Worm (Caenorhabditis elegans) whole organism, young adult: ENCODE results near the gene sgo-1.
A peak's percentile ranks its signal among the peaks of the same experiment; 100 is the strongest.

Experiments
- C06A6.2 ChIP-seq: fragments of 200-800 bp; sonication (Bioruptor generic); conservative IDR thresholded peaks from 2 replicates; pipeline ENCODE4 v1.3.6; 2022; ENCODE audit warnings: missing genetic modification characterization, missing compliant biosample characterization
- F10E7.11 ChIP-seq: sonication (generic microtip); optimal IDR thresholded peaks from 2 replicates; lab custom pipeline; 2017; ENCODE audit warnings: mild to moderate bottlenecking, missing genetic modification characterization, moderate library complexity, missing compliant biosample characterization
- K11D2.4 ChIP-seq: fragments of 200-800 bp; sonication (Bioruptor generic); IDR thresholded peaks from 2 replicates; pipeline ENCODE4 v1.3.6; 2022; ENCODE audit warnings: missing genetic modification reagents, missing genetic modification characterization, missing compliant biosample characterization
- K12H6.12 ChIP-seq: fragments of 200-800 bp; sonication (Bioruptor generic); optimal IDR thresholded peaks from 2 replicates; lab custom pipeline; 2018; ENCODE audit warnings: mild to moderate bottlenecking, missing genetic modification characterization, missing compliant biosample characterization
- T26A5.8 ChIP-seq: sonication (generic microtip); optimal IDR thresholded peaks from 2 replicates; lab custom pipeline; 2016; ENCODE audit warnings: missing genetic modification characterization, missing compliant biosample characterization
- Y53F4B.3 ChIP-seq: fragments of 200-800 bp; sonication (Bioruptor generic); IDR thresholded peaks from 2 replicates; pipeline ENCODE4 v1.3.6; 2022; ENCODE audit warnings: missing genetic modification reagents, missing genetic modification characterization, missing compliant biosample characterization
- Y95B8A.8 ChIP-seq: fragments of 200-800 bp; sonication (Bioruptor generic); IDR thresholded peaks from 2 replicates; pipeline ENCODE4 v1.3.6; 2022; ENCODE audit warnings: missing genetic modification reagents, missing genetic modification characterization, missing compliant biosample characterization
- ama-1 ChIP-seq, 3 experiments: fragments of 150-350 bp in 1 of 3; sonication (generic microtip) in 2 of 3; optimal IDR thresholded peaks; 2 replicates each; lab custom pipeline; 2014 to 2018; ENCODE audit warnings: missing biosample characterization in 2 of 3, missing genetic modification characterization in 2 of 3, missing genetic modification reagents in 2 of 3
- aptf-3 ChIP-seq: fragments of 200-800 bp; sonication (Bioruptor generic); IDR thresholded peaks from 2 replicates; pipeline ENCODE4 v1.3.6; 2022; ENCODE audit warnings: missing genetic modification characterization, missing compliant biosample characterization
- attf-6 ChIP-seq: fragments of 200-800 bp; sonication (Bioruptor generic); IDR thresholded peaks from 2 replicates; pipeline ENCODE4 v1.3.6; 2022; ENCODE audit warnings: missing genetic modification reagents, missing genetic modification characterization, missing compliant biosample characterization
- cebp-1 ChIP-seq, 2 experiments: fragments of 200-800 bp in 1 of 2; sonication (Bioruptor generic) in 1 of 2; sonication (generic microtip) in 1 of 2; IDR thresholded peaks in 1 of 2; optimal IDR thresholded peaks in 1 of 2; 2 replicates each; pipeline versions ENCODE4 v1.3.6 to Lab custom; 2017 to 2022; ENCODE audit warnings: missing compliant biosample characterization in 2 of 2, missing genetic modification characterization in 2 of 2, mild to moderate bottlenecking in 1 of 2, missing genetic modification reagents in 1 of 2, moderate library complexity in 1 of 2
- ceh-27 ChIP-seq: fragments of 200-800 bp; sonication (Bioruptor generic); optimal IDR thresholded peaks from 2 replicates; lab custom pipeline; 2018; ENCODE audit warnings: mild to moderate bottlenecking, missing genetic modification characterization, moderate library complexity, missing compliant biosample characterization
- ceh-40 ChIP-seq: fragments of 200-800 bp; sonication (Bioruptor generic); IDR thresholded peaks from 2 replicates; pipeline ENCODE4 v1.3.6; 2022; ENCODE audit warnings: missing genetic modification characterization, missing compliant biosample characterization
- chd-7 ChIP-seq: sonication (generic microtip); optimal IDR thresholded peaks from 2 replicates; lab custom pipeline; 2016; ENCODE audit warnings: mild to moderate bottlenecking, missing genetic modification characterization, moderate library complexity, missing compliant biosample characterization
- dox-1 ChIP-seq: fragments of 200-800 bp; sonication (Bioruptor generic); IDR thresholded peaks from 2 replicates; pipeline ENCODE4 v1.3.6; 2022; ENCODE audit warnings: missing genetic modification reagents, missing genetic modification characterization, missing compliant biosample characterization
- egl-44 ChIP-seq: fragments of 200-800 bp; sonication (Bioruptor generic); IDR thresholded peaks from 2 replicates; pipeline ENCODE4 v1.3.6; 2022; ENCODE audit warnings: missing genetic modification reagents, missing genetic modification characterization, missing compliant biosample characterization
- egrh-3 ChIP-seq: fragments of 200-800 bp; sonication (Bioruptor generic); IDR thresholded peaks from 2 replicates; pipeline ENCODE4 v1.3.6; 2022; ENCODE audit warnings: missing genetic modification reagents, missing genetic modification characterization, missing compliant biosample characterization
- fkh-3 ChIP-seq: sonication (generic microtip); optimal IDR thresholded peaks from 2 replicates; lab custom pipeline; 2016; ENCODE audit warnings: mild to moderate bottlenecking, missing genetic modification characterization, missing compliant biosample characterization
- hlh-12 ChIP-seq: sonication (generic microtip); optimal IDR thresholded peaks from 2 replicates; lab custom pipeline; 2016; ENCODE audit warnings: missing genetic modification characterization, missing compliant biosample characterization
- hmg-1.2 ChIP-seq: fragments of 200-800 bp; sonication (Bioruptor generic); IDR thresholded peaks from 2 replicates; pipeline ENCODE4 v1.3.6; 2022; ENCODE audit warnings: missing genetic modification reagents, missing genetic modification characterization, missing compliant biosample characterization
- hsf-1 ChIP-seq: fragments of 200-800 bp; sonication (Bioruptor generic); IDR thresholded peaks from 2 replicates; pipeline ENCODE4 v1.3.6; 2022; ENCODE audit warnings: missing genetic modification reagents, missing genetic modification characterization, missing compliant biosample characterization
- let-607 ChIP-seq, 2 experiments: fragments of 200-800 bp in 1 of 2; sonication (Bioruptor generic) in 1 of 2; sonication (generic microtip) in 1 of 2; optimal IDR thresholded peaks; 2 replicates each; lab custom pipeline; 2016 to 2018; ENCODE audit warnings: mild to moderate bottlenecking in 2 of 2, missing compliant biosample characterization in 2 of 2, missing genetic modification characterization in 2 of 2, moderate library complexity in 2 of 2, missing genotype in 1 of 2
- lin-35 ChIP-seq, 3 experiments: fragments of 150-350 bp in 2 of 3; sonication (generic microtip) in 1 of 3; optimal IDR thresholded peaks; 2 replicates each; lab custom pipeline; 2014 to 2018; ENCODE audit warnings: missing biosample characterization in 3 of 3, missing genetic modification characterization in 3 of 3, missing genetic modification reagents in 3 of 3
- lin-40 ChIP-seq: sonication (generic microtip); optimal IDR thresholded peaks from 2 replicates; lab custom pipeline; 2016; ENCODE audit warnings: missing genetic modification characterization, mild to moderate bottlenecking, missing compliant biosample characterization, missing genotype, missing genetic modification reagents
- madf-10 ChIP-seq: sonication (generic microtip); optimal IDR thresholded peaks from 2 replicates; lab custom pipeline; 2016; ENCODE audit warnings: mild to moderate bottlenecking, missing genetic modification characterization, missing compliant biosample characterization
- madf-3 ChIP-seq: fragments of 200-800 bp; sonication (Bioruptor generic); IDR thresholded peaks from 2 replicates; pipeline ENCODE4 v1.3.6; 2022; ENCODE audit warnings: missing genetic modification reagents, missing genetic modification characterization, missing compliant biosample characterization
- madf-8 ChIP-seq: fragments of 200-800 bp; sonication (Bioruptor generic); conservative IDR thresholded peaks from 2 replicates; pipeline ENCODE4 v1.3.6; 2022; ENCODE audit warnings: missing genetic modification reagents, missing genetic modification characterization, missing compliant biosample characterization
- mcd-1 ChIP-seq: fragments of 200-800 bp; sonication (Bioruptor generic); IDR thresholded peaks from 2 replicates; pipeline ENCODE4 v1.3.6; 2022; ENCODE audit warnings: missing genetic modification reagents, missing genetic modification characterization, missing compliant biosample characterization
- mel-28 ChIP-seq: sonication (generic microtip); optimal IDR thresholded peaks from 2 replicates; lab custom pipeline; 2016; ENCODE audit warnings: borderline replicate concordance, mild to moderate bottlenecking, missing genetic modification characterization, missing compliant biosample characterization
- nfya-2 ChIP-seq: fragments of 200-800 bp; sonication (Bioruptor generic); IDR thresholded peaks from 2 replicates; pipeline ENCODE4 v1.3.6; 2022; ENCODE audit warnings: missing genetic modification reagents, missing genetic modification characterization, missing compliant biosample characterization
- nfyb-1 ChIP-seq: fragments of 200-800 bp; sonication (Bioruptor generic); IDR thresholded peaks from 2 replicates; pipeline ENCODE4 v1.3.6; 2022; ENCODE audit warnings: missing genetic modification reagents, missing genetic modification characterization, missing compliant biosample characterization
- nhr-179 ChIP-seq: sonication (generic microtip); optimal IDR thresholded peaks from 2 replicates; lab custom pipeline; 2016; ENCODE audit warnings: mild to moderate bottlenecking, missing genetic modification characterization, missing compliant biosample characterization
- nhr-27 ChIP-seq: fragments of 200-800 bp; sonication (Bioruptor generic); optimal IDR thresholded peaks from 2 replicates; lab custom pipeline; 2018; ENCODE audit warnings: mild to moderate bottlenecking, missing genetic modification characterization, moderate library complexity, missing compliant biosample characterization
- nhr-80 ChIP-seq: sonication (generic microtip); optimal IDR thresholded peaks from 2 replicates; lab custom pipeline; 2016; ENCODE audit warnings: missing genetic modification characterization, missing compliant biosample characterization
- pbrm-1 ChIP-seq: fragments of 200-800 bp; sonication (Bioruptor generic); IDR thresholded peaks from 2 replicates; pipeline ENCODE4 v1.3.6; 2022; ENCODE audit warnings: missing genetic modification reagents, missing genetic modification characterization, missing compliant biosample characterization
- rcor-1 ChIP-seq: fragments of 200-800 bp; sonication (Bioruptor generic); IDR thresholded peaks from 2 replicates; pipeline ENCODE4 v1.3.6; 2022; ENCODE audit warnings: missing genetic modification reagents, missing genetic modification characterization, missing compliant biosample characterization
- sea-2 ChIP-seq: fragments of 200-800 bp; sonication (Bioruptor generic); IDR thresholded peaks from 2 replicates; pipeline ENCODE4 v1.3.6; 2022; ENCODE audit warnings: missing genetic modification characterization, missing compliant biosample characterization
- snpc-1.1 ChIP-seq: sonication (generic microtip); optimal IDR thresholded peaks from 2 replicates; lab custom pipeline; 2017; ENCODE audit warnings: missing genetic modification characterization, mild to moderate bottlenecking, missing compliant biosample characterization, antibody characterized with exemption, moderate library complexity, missing genotype, missing genetic modification reagents; ENCODE audit not compliant: insufficient read depth
- somi-1 ChIP-seq: fragments of 200-800 bp; sonication (Bioruptor generic); optimal IDR thresholded peaks from 2 replicates; lab custom pipeline; 2018; ENCODE audit warnings: mild to moderate bottlenecking, missing genetic modification characterization, missing compliant biosample characterization
- unc-62 ChIP-seq: fragments of 150-350 bp; optimal IDR thresholded peaks from 2 replicates; lab custom pipeline; 2014; ENCODE audit warnings: missing biosample characterization, missing genetic modification reagents, missing genetic modification characterization
- xnd-1 ChIP-seq: sonication (generic microtip); optimal IDR thresholded peaks from 2 replicates; lab custom pipeline; 2016; ENCODE audit warnings: missing genotype, missing genetic modification reagents, missing genetic modification characterization, missing compliant biosample characterization
- ztf-22 ChIP-seq: fragments of 200-800 bp; sonication (Bioruptor generic); optimal IDR thresholded peaks from 2 replicates; lab custom pipeline; 2018; ENCODE audit warnings: mild to moderate bottlenecking, missing genetic modification characterization, moderate library complexity, missing compliant biosample characterization
- ztf-26 ChIP-seq: sonication (generic microtip); optimal IDR thresholded peaks from 2 replicates; lab custom pipeline; 2017; ENCODE audit warnings: missing genetic modification characterization, missing compliant biosample characterization

sgo-1 gene

ce11 chrIV:7822524-7822923 lies 26.2 kb upstream of the sgo-1 start, which contains the start of gene T14A8.2:
TSS of gene T14A8.2 (minus strand) at chrIV:7822624.
- TF ChIP-seq dox-1 (GFP tag; lab: Robert Waterston, UW) (no peak), rcor-1 (GFP tag; lab: Robert Waterston, UW) (no peak), pbrm-1 (GFP tag; lab: Robert Waterston, UW) (no peak), madf-10 (tag; lab: Kevin White, UChicago) (no peak), attf-6 (no peak), ceh-40 (GFP tag; lab: Robert Waterston, UW) (no peak), C06A6.2 (no peak), unc-62 (GFP tag; lab: Kevin White, UChicago) (no peak), T26A5.8 (tag; lab: Kevin White, UChicago) (no peak), nhr-27 (no peak), F10E7.11 (tag; lab: Kevin White, UChicago) (no peak), madf-3 (no peak), egrh-3 (GFP tag; lab: Robert Waterston, UW) (no peak), nhr-80 (tag; lab: Kevin White, UChicago) (no peak)

DNA sequence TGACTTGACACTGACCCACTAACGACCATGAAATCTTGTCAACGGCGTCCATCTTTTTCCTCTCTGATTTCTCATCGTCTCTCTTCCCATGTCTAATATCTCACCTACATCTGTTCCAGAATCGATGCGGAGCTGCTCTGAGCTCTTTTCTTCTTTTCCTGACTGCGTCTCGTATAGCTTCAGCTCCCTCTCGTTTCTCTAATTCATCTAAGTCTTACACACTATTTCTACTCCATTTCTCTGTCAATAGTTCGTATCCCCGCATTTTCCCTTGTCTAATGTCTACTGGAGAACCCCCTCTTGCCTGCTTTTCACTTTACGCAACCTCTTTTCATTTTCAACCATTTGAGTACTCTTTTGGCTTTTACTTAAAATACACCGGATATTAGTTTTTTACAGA lies 21.6 kb upstream of the sgo-1 start, which contains the start of gene ric-3:
ric-3 (plus strand) TSS at position 400 of the 400 bp plus-strand sequence.
- peak in 1 of 3 experiments; percentile 33 for TF ChIP-seq lin-35 (GFP tag; optimal IDR thresholded peaks at IDR 0.05; lab: Kevin White, UChicago)
- TF ChIP-seq mcd-1 (GFP tag; lab: Robert Waterston, UW): 0 out of 2 replicates have a peak, but pooled peaks have one; percentile 17
- TF ChIP-seq hsf-1 (GFP tag; lab: Robert Waterston, UW): no peak
- peak; percentile 30 for TF ChIP-seq somi-1 (GFP tag; lab: Kevin White, UChicago)
- TF ChIP-seq K12H6.12 (tag; lab: Kevin White, UChicago): peak; percentile 35
- TF ChIP-seq hmg-1.2 (GFP tag; lab: Robert Waterston, UW): peak; percentile 82
- peak; percentile 25 for TF ChIP-seq ceh-27 (GFP tag; lab: Kevin White, UChicago)
- TF ChIP-seq snpc-1.1 (tag; lab: Kevin White, UChicago): no peak
- TF ChIP-seq lin-40 (tag; lab: Kevin White, UChicago): peak; percentile 9
- TF ChIP-seq cebp-1 (GFP tag; IDR thresholded peaks at IDR 0.05; lab: Robert Waterston, UW): no peak
- TF ChIP-seq cebp-1 (tag; optimal IDR thresholded peaks at IDR 0.05; lab: Kevin White, UChicago): peak; percentile 37
- TF ChIP-seq Y53F4B.3 (GFP tag; lab: Robert Waterston, UW): no peak

- TF ChIP-seq Y95B8A.8 (no peak), let-607 (tag; optimal IDR thresholded peaks at IDR 0.05; lab: Kevin White, UChicago) (peak in 1 of 2 experiments; percentile 5), chd-7 (no peak), ama-1 (optimal IDR thresholded peaks at IDR 0.05; lab: Kevin White, UChicago) (no peak), ama-1 (GFP tag; optimal IDR thresholded peaks at IDR 0.05; lab: Kevin White, UChicago) (no peak), mel-28 (tag; lab: Kevin White, UChicago) (no peak), sea-2 (GFP tag; lab: Robert Waterston, UW) (no peak), nfyb-1 (GFP tag; lab: Robert Waterston, UW) (no peak), fkh-3 (tag; lab: Kevin White, UChicago) (no peak), ztf-26 (tag; lab: Kevin White, UChicago) (no peak), aptf-3 (GFP tag; lab: Robert Waterston, UW) (no peak), K11D2.4 (GFP tag; lab: Robert Waterston, UW) (no peak), ztf-22 (GFP tag; lab: Kevin White, UChicago) (no peak), nhr-179 (tag; lab: Kevin White, UChicago) (no peak), hsf-1 (GFP tag; lab: Robert Waterston, UW) (no peak), xnd-1 (tag; lab: Kevin White, UChicago) (peak; percentile 26), hlh-12 (tag; lab: Kevin White, UChicago) (no peak), madf-8 (no peak; the same call in 1 of the 2 replicates), cebp-1 (GFP tag; IDR thresholded peaks at IDR 0.05; lab: Robert Waterston, UW) (no peak), cebp-1 (tag; optimal IDR thresholded peaks at IDR 0.05; lab: Kevin White, UChicago) (no peak), nhr-27 (no peak), egl-44 (GFP tag; lab: Robert Waterston, UW) (no peak), F10E7.11 (tag; lab: Kevin White, UChicago) (no peak), nfya-2 (GFP tag; lab: Robert Waterston, UW) (no peak)
Measured at ce11 chrIV:7816402-7817102, 20.3 kb upstream of the sgo-1 start.
